Worm (Caenorhabditis elegans): ENCODE measurements around the gene vps-41.

Gene vps-41

ce11 chrX:5269359-5269758, 14.3 kb upstream of the vps-41 start:
- TF ChIP-seq ceh-82 (tag; optimal IDR thresholded peaks at IDR 0.05) (no peak), ama-1 (optimal IDR thresholded peaks at IDR 0.05) (no peak), nhr-12 (tag; optimal IDR thresholded peaks at IDR 0.05) (no peak), gmeb-1 (tag; optimal IDR thresholded peaks at IDR 0.05) (no peak), elt-3 (tag; optimal IDR thresholded peaks at IDR 0.05) (no peak), blmp-1 (tag; optimal IDR thresholded peaks at IDR 0.05; ENCODE audit: insufficient read depth) (no peak), aly-2 (tag; optimal IDR thresholded peaks at IDR 0.05) (no peak), snpc-4 (tag; optimal IDR thresholded peaks at IDR 0.05) (no peak), nhr-23 (tag; optimal IDR thresholded peaks at IDR 0.05) (no peak), mbf-1 (tag; optimal IDR thresholded peaks at IDR 0.05) (no peak), ztf-4 (tag; optimal IDR thresholded peaks at IDR 0.05) (no peak), lin-13 (GFP tag; optimal IDR thresholded peaks at IDR 0.05) (no peak), unc-62 (GFP tag; optimal IDR thresholded peaks at IDR 0.05) (no peak), nhr-21 (tag; optimal IDR thresholded peaks at IDR 0.05) (no peak), egl-27 (tag; optimal IDR thresholded peaks at IDR 0.05) (no peak), skn-1 (tag; optimal IDR thresholded peaks at IDR 0.05) (no peak)

- TF ChIP-seq lin-11 (tag; optimal IDR thresholded peaks at IDR 0.05): peak; percentile 51
- no peak for TF ChIP-seq ztf-1 (GFP tag; conservative IDR thresholded peaks at IDR 0.05)
- peak in 1 of 2 experiments; percentile 0 for TF ChIP-seq mdl-1 (tag; optimal IDR thresholded peaks at IDR 0.05)
- peak; percentile 29 for TF ChIP-seq sem-4 (tag; optimal IDR thresholded peaks at IDR 0.05)
- no peak for TF ChIP-seq peb-1 (tag; optimal IDR thresholded peaks at IDR 0.05)
- no peak for TF ChIP-seq alr-1 (tag; optimal IDR thresholded peaks at IDR 0.05)
- peak; percentile 47 for TF ChIP-seq sma-3 (GFP tag; optimal IDR thresholded peaks at IDR 0.05)
- TF ChIP-seq F13H6.1 (tag; optimal IDR thresholded peaks at IDR 0.05): peak; percentile 81
- no peak for TF ChIP-seq Y55F3AM.14 (GFP tag; optimal IDR thresholded peaks at IDR 0.05)
- no peak for TF ChIP-seq ztf-11 (tag; optimal IDR thresholded peaks at IDR 0.05)
- TF ChIP-seq nhr-21 (tag; optimal IDR thresholded peaks at IDR 0.05): no peak
- peak; percentile 78 for TF ChIP-seq unc-55 (GFP tag; optimal IDR thresholded peaks at IDR 0.05)
- TF ChIP-seq nhr-25 (tag; optimal IDR thresholded peaks at IDR 0.05): peak; percentile 67
- peak; percentile 76 for TF ChIP-seq sma-9 (GFP tag; optimal IDR thresholded peaks at IDR 0.05)
- no peak for TF ChIP-seq sma-9 (tag; optimal IDR thresholded peaks at IDR 0.05)
- TF ChIP-seq elt-1 (tag; optimal IDR thresholded peaks at IDR 0.05): no peak
- no peak for TF ChIP-seq nhr-12 (tag; optimal IDR thresholded peaks at IDR 0.05)
- no peak for TF ChIP-seq dmd-4 (tag; optimal IDR thresholded peaks at IDR 0.05)
- TF ChIP-seq R02D3.7 (tag; optimal IDR thresholded peaks at IDR 0.05): no peak
- TF ChIP-seq gmeb-1 (tag; optimal IDR thresholded peaks at IDR 0.05): peak; percentile 12
- TF ChIP-seq ceh-82 (tag; optimal IDR thresholded peaks at IDR 0.05): no peak
- peak; percentile 71 for TF ChIP-seq crh-2 (tag; optimal IDR thresholded peaks at IDR 0.05)
- TF ChIP-seq unc-39 (tag; optimal IDR thresholded peaks at IDR 0.05): no peak
- TF ChIP-seq C34F6.9 (tag; optimal IDR thresholded peaks at IDR 0.05): peak; percentile 80
- TF ChIP-seq mab-5 (tag; optimal IDR thresholded peaks at IDR 0.05): peak; percentile 25
- peak; percentile 8 for TF ChIP-seq ceh-16 (tag; optimal IDR thresholded peaks at IDR 0.05)
- TF ChIP-seq lsy-2 (tag; optimal IDR thresholded peaks at IDR 0.05): peak in 1 of 2 experiments; percentile 23
- peak; percentile 41 for TF ChIP-seq fos-1 (tag; optimal IDR thresholded peaks at IDR 0.05)
- no peak for TF ChIP-seq mbf-1 (tag; optimal IDR thresholded peaks at IDR 0.05)
- TF ChIP-seq nhr-11 (tag; optimal IDR thresholded peaks at IDR 0.05): no peak
- TF ChIP-seq nhr-129 (tag; optimal IDR thresholded peaks at IDR 0.05): peak; percentile 60
- TF ChIP-seq nhr-23 (tag; optimal IDR thresholded peaks at IDR 0.05): no peak
- TF ChIP-seq aly-2 (tag; optimal IDR thresholded peaks at IDR 0.05): no peak
- peak; percentile 44 for TF ChIP-seq blmp-1 (tag; optimal IDR thresholded peaks at IDR 0.05; ENCODE audit: insufficient read depth)
- no peak for TF ChIP-seq egl-27 (tag; optimal IDR thresholded peaks at IDR 0.05)
- TF ChIP-seq nhr-77 (tag; optimal IDR thresholded peaks at IDR 0.05): no peak
These were observed 8.4 kb upstream of the vps-41 start, which contains the start of gene hst-6 for ce11 chrX:5275209-5275608. Gene hst-6, plus strand, starts transcription at chrX:5275561.

ce11 chrX:5276772-5277171, 6.9 kb upstream of the vps-41 start:
- no peak for TF ChIP-seq ztf-1 (GFP tag; conservative IDR thresholded peaks at IDR 0.05)
- no peak for TF ChIP-seq nhr-10 (tag; optimal IDR thresholded peaks at IDR 0.05)
- TF ChIP-seq ZK546.5 (tag; optimal IDR thresholded peaks at IDR 0.05): no peak
- no peak for TF ChIP-seq ztf-11 (tag; optimal IDR thresholded peaks at IDR 0.05)
- TF ChIP-seq nhr-25 (tag; optimal IDR thresholded peaks at IDR 0.05): no peak
- no peak for TF ChIP-seq fos-1 (tag; optimal IDR thresholded peaks at IDR 0.05)
- TF ChIP-seq sma-3 (GFP tag; optimal IDR thresholded peaks at IDR 0.05): no peak
- TF ChIP-seq Y55F3AM.14 (GFP tag; optimal IDR thresholded peaks at IDR 0.05): no peak
- TF ChIP-seq dmd-4 (tag; optimal IDR thresholded peaks at IDR 0.05): no peak

Measured in whole organism, L2 larva.